Fruit fly (Drosophila melanogaster): Measurements from ENCODE around the gene Mst27D.

The Mst27D gene

DNA sequence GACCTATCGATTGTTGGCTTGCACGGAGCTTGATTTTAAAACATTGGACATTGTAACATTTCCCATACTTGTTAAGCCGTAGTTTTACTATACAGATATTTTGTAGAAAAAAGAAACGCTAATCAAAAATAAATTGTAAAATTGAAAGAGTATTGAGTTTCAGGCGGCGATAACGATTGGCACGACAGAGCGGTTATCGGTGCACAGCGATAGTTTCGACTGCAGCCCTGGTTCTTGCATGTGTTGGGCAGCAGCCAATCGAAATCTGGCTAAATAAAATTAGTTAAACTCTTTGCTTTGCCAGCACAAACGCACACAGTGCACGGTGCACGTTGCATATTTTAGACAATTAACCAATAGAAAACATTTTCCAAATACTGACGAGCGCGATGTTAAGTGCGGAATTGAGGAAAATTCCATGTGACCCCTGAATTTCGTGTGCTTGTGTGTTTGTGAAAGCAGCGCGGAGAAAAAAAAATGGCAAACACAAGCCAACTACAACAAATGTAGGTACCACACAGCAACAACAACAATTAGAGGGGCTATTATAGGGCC, 22.8 kb downstream of the Mst27D start, which contains the start of gene milt (continued):
- TF ChIP-seq CG2889 (GFP tag; IDR thresholded peaks at IDR 0.05) (no peak), Neu2 (GFP tag; optimal IDR thresholded peaks at IDR 0.05; ENCODE audit: borderline replicate concordance) (no peak), CG14710 (tag; optimal IDR thresholded peaks at IDR 0.05) (peak; percentile 31), crc (GFP tag; optimal IDR thresholded peaks at IDR 0.05) (no peak), Max (GFP tag; optimal IDR thresholded peaks at IDR 0.05) (peak; percentile 60), fu2 (GFP tag; optimal IDR thresholded peaks at IDR 0.05) (no peak), HLH4C (GFP tag; IDR thresholded peaks at IDR 0.05; ENCODE audit: partially characterized antibody) (peak; percentile 93), CG31224 (GFP tag; IDR thresholded peaks at IDR 0.05) (no peak), chm (GFP tag; IDR thresholded peaks at IDR 0.05) (peak; percentile 57), CG7372 (GFP tag; IDR thresholded peaks at IDR 0.05) (no peak), jigr1 (GFP tag; IDR thresholded peaks at IDR 0.05) (no peak), vvl (GFP tag; IDR thresholded peaks at IDR 0.05) (no peak), TFAM (GFP tag; optimal IDR thresholded peaks at IDR 0.05) (no peak), tll (GFP tag; optimal IDR thresholded peaks at IDR 0.05) (no peak), sd (tag; optimal IDR thresholded peaks at IDR 0.05) (peak; percentile 11), gsb (GFP tag; IDR thresholded peaks at IDR 0.05) (no peak), hb (GFP tag; IDR thresholded peaks at IDR 0.05; ENCODE audit: partially characterized antibody) (peak; percentile 92), CG11560 (tag; IDR thresholded peaks at IDR 0.05) (no peak), Dip2 (GFP tag; IDR thresholded peaks at IDR 0.05) (no peak), D19B (GFP tag; optimal IDR thresholded peaks at IDR 0.05) (no peak), CG4424 (GFP tag; optimal IDR thresholded peaks at IDR 0.05) (no peak), peb (GFP tag; IDR thresholded peaks at IDR 0.05) (no peak), CG15696 (tag; optimal IDR thresholded peaks at IDR 0.05) (no peak), CG18619 (GFP tag; optimal IDR thresholded peaks at IDR 0.05) (no peak), Taf1 (GFP tag; IDR thresholded peaks at IDR 0.05) (no peak), disco-r (GFP tag; optimal IDR thresholded peaks at IDR 0.05) (no peak), CG32767 (GFP tag; IDR thresholded peaks at IDR 0.05) (no peak), CG9437 (GFP tag; optimal IDR thresholded peaks at IDR 0.05) (no peak), CG6683 (GFP tag; optimal IDR thresholded peaks at IDR 0.05) (no peak), CG34224 (GFP tag; IDR thresholded peaks at IDR 0.05; ENCODE audit: partially characterized antibody) (peak; percentile 79), corto (GFP tag; optimal IDR thresholded peaks at IDR 0.05) (no peak), CG1647 (GFP tag; optimal IDR thresholded peaks at IDR 0.05) (no peak), sna (GFP tag; IDR thresholded peaks at IDR 0.05; ENCODE audit: partially characterized antibody) (peak; percentile 76), Blimp-1 (GFP tag; optimal IDR thresholded peaks at IDR 0.05) (no peak), sr (GFP tag; IDR thresholded peaks at IDR 0.05) (no peak), MBD-R2 (GFP tag; IDR thresholded peaks at IDR 0.05) (peak; percentile 44), CG6654 (GFP tag; optimal IDR thresholded peaks at IDR 0.05) (no peak), CG18476 (GFP tag; optimal IDR thresholded peaks at IDR 0.05) (no peak), Hey (tag; optimal IDR thresholded peaks at IDR 0.05) (no peak), CG9797 (GFP tag; optimal IDR thresholded peaks at IDR 0.05) (no peak), jing (GFP tag; optimal IDR thresholded peaks at IDR 0.05) (no peak), danr (GFP tag; IDR thresholded peaks at IDR 0.05) (no peak), CG16863 (GFP tag; optimal IDR thresholded peaks at IDR 0.05) (no peak), ken (GFP tag; IDR thresholded peaks at IDR 0.05) (no peak), ewg (GFP tag; optimal IDR thresholded peaks at IDR 0.05) (no peak), bigmax (GFP tag; optimal IDR thresholded peaks at IDR 0.05) (peak; percentile 37), CG14014 (GFP tag; IDR thresholded peaks at IDR 0.05) (no peak), tgo (GFP tag; IDR thresholded peaks at IDR 0.05) (no peak), CG17829 (tag; optimal IDR thresholded peaks at IDR 0.05) (peak; percentile 1), CG11456 (GFP tag; IDR thresholded peaks at IDR 0.05) (no peak), hbn (GFP tag; IDR thresholded peaks at IDR 0.05; ENCODE audit: partially characterized antibody) (peak; percentile 77)

Data from whole organism, embryonic.